Worm (Caenorhabditis elegans): Measurements from ENCODE around the gene Y113G7B.11.

DNA sequence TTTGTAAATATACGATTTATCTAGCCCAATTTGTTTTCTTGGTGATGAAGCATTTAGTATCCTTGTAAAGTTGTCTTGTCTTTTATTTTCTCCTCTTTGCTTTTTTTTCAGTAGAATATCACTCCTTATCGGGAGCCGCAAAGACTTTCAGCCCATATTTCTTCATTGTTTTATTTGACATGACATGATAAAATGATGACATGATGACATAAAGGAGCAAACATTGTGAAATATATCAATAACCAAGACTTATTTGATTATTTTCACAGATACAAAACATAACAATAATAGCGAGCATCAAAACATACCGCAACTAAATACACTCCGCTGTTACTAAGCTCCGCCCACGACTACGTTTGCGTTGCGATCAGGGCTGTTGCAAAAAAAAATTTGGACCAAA lies 49.3 kb downstream of the Y113G7B.11 start:
- TF ChIP-seq unc-86 (tag; optimal IDR thresholded peaks at IDR 0.05) (no peak), ceh-2 (tag; optimal IDR thresholded peaks at IDR 0.05) (no peak), ceh-22 (tag; optimal IDR thresholded peaks at IDR 0.05) (no peak), rnt-1 (tag; optimal IDR thresholded peaks at IDR 0.05) (no peak), eyg-1 (tag; optimal IDR thresholded peaks at IDR 0.05) (no peak), fkh-10 (GFP tag; optimal IDR thresholded peaks at IDR 0.05) (no peak), ceh-34 (tag; optimal IDR thresholded peaks at IDR 0.05) (no peak), che-1 (tag; optimal IDR thresholded peaks at IDR 0.05) (no peak), ama-1 (optimal IDR thresholded peaks at IDR 0.05) (no peak), ceh-24 (tag; optimal IDR thresholded peaks at IDR 0.05) (no peak), ceh-18 (tag; optimal IDR thresholded peaks at IDR 0.05) (no peak), sox-4 (tag; optimal IDR thresholded peaks at IDR 0.05) (no peak)
